Worm (Caenorhabditis elegans) whole organism, L2 larva: ENCODE results near the gene nlp-13.

Experiments used
- C34F6.9 ChIP-seq: fragments of 150-350 bp; optimal IDR thresholded peaks from 2 replicates; lab custom pipeline; 2014; ENCODE audit warnings: missing biosample characterization, missing genetic modification characterization
- R02D3.7 ChIP-seq: fragments of 150-350 bp; optimal IDR thresholded peaks from 2 replicates; lab custom pipeline; 2014; ENCODE audit warnings: missing biosample characterization, missing genetic modification characterization
- Y55F3AM.14 ChIP-seq: fragments of 200-800 bp; sonication (Bioruptor generic); optimal IDR thresholded peaks from 2 replicates; lab custom pipeline; 2018; ENCODE audit warnings: mild to moderate bottlenecking, missing genetic modification characterization, missing compliant biosample characterization
- aly-2 ChIP-seq: fragments of 150-350 bp; optimal IDR thresholded peaks from 2 replicates; lab custom pipeline; 2014; ENCODE audit warnings: missing biosample characterization, missing genetic modification characterization
- ama-1 ChIP-seq: fragments of 150-350 bp; optimal IDR thresholded peaks from 2 replicates; lab custom pipeline; 2018; ENCODE audit warnings: inconsistent platforms
- blmp-1 ChIP-seq: sonication (generic microtip); optimal IDR thresholded peaks from 2 replicates; lab custom pipeline; 2017; ENCODE audit warnings: missing genetic modification characterization, mild to moderate bottlenecking, missing compliant biosample characterization, antibody characterized with exemption, moderate library complexity; ENCODE audit not compliant: insufficient read depth
- ceh-16 ChIP-seq: fragments of 150-350 bp; optimal IDR thresholded peaks from 2 replicates; lab custom pipeline; 2014; ENCODE audit warnings: missing biosample characterization, missing genetic modification characterization
- ceh-82 ChIP-seq: fragments of 150-350 bp; optimal IDR thresholded peaks from 2 replicates; lab custom pipeline; 2014; ENCODE audit warnings: missing biosample characterization, missing genetic modification characterization
- crh-2 ChIP-seq: sonication (generic microtip); optimal IDR thresholded peaks from 2 replicates; lab custom pipeline; 2017; ENCODE audit warnings: missing biosample characterization, missing genetic modification characterization
- dmd-4 ChIP-seq: sonication (generic microtip); optimal IDR thresholded peaks from 2 replicates; lab custom pipeline; 2017; ENCODE audit warnings: missing biosample characterization, missing genetic modification characterization
- fos-1 ChIP-seq: fragments of 150-350 bp; optimal IDR thresholded peaks from 2 replicates; lab custom pipeline; 2014; ENCODE audit warnings: missing biosample characterization, missing genetic modification characterization
- gmeb-1 ChIP-seq: fragments of 150-350 bp; optimal IDR thresholded peaks from 2 replicates; lab custom pipeline; 2014; ENCODE audit warnings: missing biosample characterization, missing genetic modification characterization
- lin-13 ChIP-seq: fragments of 150-350 bp; optimal IDR thresholded peaks from 2 replicates; lab custom pipeline; 2014; ENCODE audit warnings: missing biosample characterization, missing genetic modification reagents, missing genetic modification characterization
- lsy-2 ChIP-seq, 2 experiments: fragments of 150-350 bp in 1 of 2; sonication (generic microtip) in 1 of 2; optimal IDR thresholded peaks; 2 replicates each; lab custom pipeline; 2014 to 2017; ENCODE audit warnings: missing biosample characterization in 2 of 2, missing genetic modification characterization in 2 of 2
- mbf-1 ChIP-seq: sonication (generic microtip); optimal IDR thresholded peaks from 2 replicates; lab custom pipeline; 2017; ENCODE audit warnings: missing biosample characterization, missing genetic modification characterization
- mdl-1 ChIP-seq, 2 experiments: fragments of 150-350 bp in 1 of 2; sonication (generic microtip) in 1 of 2; optimal IDR thresholded peaks; 2 replicates each; lab custom pipeline; 2017; ENCODE audit warnings: missing biosample characterization in 2 of 2, missing genetic modification characterization in 2 of 2
- nhr-10 ChIP-seq: sonication (generic microtip); optimal IDR thresholded peaks from 2 replicates; lab custom pipeline; 2017; ENCODE audit warnings: missing biosample characterization, missing genetic modification characterization
- nhr-12 ChIP-seq: fragments of 150-350 bp; optimal IDR thresholded peaks from 2 replicates; lab custom pipeline; 2014; ENCODE audit warnings: missing biosample characterization, missing genetic modification characterization
- nhr-129 ChIP-seq: fragments of 150-350 bp; optimal IDR thresholded peaks from 2 replicates; lab custom pipeline; 2014; ENCODE audit warnings: missing biosample characterization, missing genetic modification characterization
- nhr-21 ChIP-seq: fragments of 150-350 bp; optimal IDR thresholded peaks from 2 replicates; lab custom pipeline; 2014; ENCODE audit warnings: missing biosample characterization, missing genetic modification characterization
- nhr-23 ChIP-seq: fragments of 150-350 bp; optimal IDR thresholded peaks from 2 replicates; lab custom pipeline; 2014; ENCODE audit warnings: missing biosample characterization, missing genetic modification reagents, missing genetic modification characterization
- nhr-237 ChIP-seq: fragments of 150-350 bp; optimal IDR thresholded peaks from 2 replicates; lab custom pipeline; 2014; ENCODE audit warnings: missing biosample characterization, missing genetic modification characterization
- nhr-25 ChIP-seq: fragments of 150-350 bp; sonication (generic microtip); optimal IDR thresholded peaks from 3 replicates; lab custom pipeline; 2014; ENCODE audit warnings: missing biosample characterization, missing genetic modification characterization
- peb-1 ChIP-seq: fragments of 150-350 bp; optimal IDR thresholded peaks from 2 replicates; lab custom pipeline; 2014; ENCODE audit warnings: missing biosample characterization, missing genetic modification characterization
- sem-4 ChIP-seq: fragments of 150-350 bp; optimal IDR thresholded peaks from 2 replicates; lab custom pipeline; 2014; ENCODE audit warnings: missing biosample characterization, missing genetic modification reagents, missing genetic modification characterization
- sma-3 ChIP-seq: sonication (generic microtip); optimal IDR thresholded peaks from 2 replicates; lab custom pipeline; 2016; ENCODE audit warnings: missing genetic modification reagents, missing genetic modification characterization, missing compliant biosample characterization
- sma-9 ChIP-seq, 2 experiments: fragments of 150-350 bp in 1 of 2; sonication (generic microtip) in 1 of 2; optimal IDR thresholded peaks; 2 replicates each; lab custom pipeline; 2014 to 2016; ENCODE audit warnings: missing genetic modification characterization in 2 of 2, mild to moderate bottlenecking in 1 of 2, missing biosample characterization in 1 of 2, missing compliant biosample characterization in 1 of 2, missing genetic modification reagents in 1 of 2, moderate library complexity in 1 of 2
- snpc-4 ChIP-seq: fragments of 150-350 bp; optimal IDR thresholded peaks from 2 replicates; lab custom pipeline; 2014; ENCODE audit warnings: missing biosample characterization, missing genetic modification characterization
- unc-55 ChIP-seq: fragments of 150-350 bp; sonication (generic microtip); optimal IDR thresholded peaks from 3 replicates; lab custom pipeline; 2014; ENCODE audit warnings: missing biosample characterization, missing genetic modification reagents, missing genetic modification characterization
- unc-62 ChIP-seq: fragments of 150-350 bp; optimal IDR thresholded peaks from 2 replicates; lab custom pipeline; 2014; ENCODE audit warnings: missing biosample characterization, missing genetic modification reagents, missing genetic modification characterization
- ztf-1 ChIP-seq: fragments of 200-800 bp; sonication (Bioruptor generic); conservative IDR thresholded peaks from 2 replicates; pipeline ENCODE4 v1.3.6; 2022; ENCODE audit warnings: missing genetic modification characterization, missing compliant biosample characterization

nlp-13 gene

ce11 chrV:4236118-4236517 is at the start of gene nlp-13:
TSS of gene nlp-13 (plus strand) at chrV:4236418.
- TF ChIP-seq mbf-1 (tag; lab: Kevin White, UChicago) (no peak), ztf-1 (no peak), nhr-10 (tag; lab: Kevin White, UChicago) (no peak), nhr-129 (no peak), ama-1 (lab: Kevin White, UChicago) (no peak), sma-9 (GFP tag; optimal IDR thresholded peaks at IDR 0.05; lab: Kevin White, UChicago) (no peak), sma-9 (tag; optimal IDR thresholded peaks at IDR 0.05; lab: Kevin White, UChicago) (no peak), fos-1 (no peak), dmd-4 (tag; lab: Kevin White, UChicago) (no peak), crh-2 (no peak), nhr-12 (tag; lab: Kevin White, UChicago) (no peak), lsy-2 (tag; optimal IDR thresholded peaks at IDR 0.05; lab: Kevin White, UChicago) (no peak), gmeb-1 (tag; lab: Kevin White, UChicago) (no peak), ceh-82 (tag; lab: Kevin White, UChicago) (no peak), lin-13 (GFP tag; lab: Kevin White, UChicago) (no peak), sma-3 (GFP tag; lab: Kevin White, UChicago) (no peak), mdl-1 (tag; optimal IDR thresholded peaks at IDR 0.05; lab: Kevin White, UChicago) (no peak), nhr-21 (tag; lab: Kevin White, UChicago) (no peak), R02D3.7 (tag; lab: Kevin White, UChicago) (no peak)
- TF ChIP-seq, all 48 proteins: peak for 0

- TF ChIP-seq ceh-16 (tag; lab: Kevin White, UChicago): no peak
- TF ChIP-seq sma-9 (GFP tag; optimal IDR thresholded peaks at IDR 0.05; lab: Kevin White, UChicago): peak; percentile 21
- TF ChIP-seq sma-9 (tag; optimal IDR thresholded peaks at IDR 0.05; lab: Kevin White, UChicago): no peak
- peak; percentile 44 for TF ChIP-seq blmp-1 (tag; lab: Kevin White, UChicago)
- peak; percentile 37 for TF ChIP-seq nhr-25
- peak; percentile 22 for TF ChIP-seq sma-3 (GFP tag; lab: Kevin White, UChicago)
- TF ChIP-seq lsy-2 (tag; optimal IDR thresholded peaks at IDR 0.05; lab: Kevin White, UChicago): no peak
- no peak for TF ChIP-seq snpc-4 (tag; lab: Kevin White, UChicago)
- TF ChIP-seq nhr-21 (tag; lab: Kevin White, UChicago): peak; percentile 68
- TF ChIP-seq C34F6.9: no peak
These were observed 49.6 kb upstream of the nlp-13 start for ce11 chrV:4186453-4187143.

- TF ChIP-seq nhr-129 (peak; percentile 30), snpc-4 (tag; lab: Kevin White, UChicago) (peak; percentile 34), nhr-237 (tag; lab: Kevin White, UChicago) (no peak)
These were observed 49.1 kb upstream of the nlp-13 start, which contains the start of gene nhr-114 for ce11 chrV:4187144-4187485. TSS of gene nhr-114 (plus strand) at chrV:4187202.

ce11 chrV:4189618-4190017 is 46.6 kb upstream of the nlp-13 start:
- no peak for TF ChIP-seq nhr-237 (tag; lab: Kevin White, UChicago)
- no peak for TF ChIP-seq nhr-21 (tag; lab: Kevin White, UChicago)
- TF ChIP-seq unc-62: no peak
- TF ChIP-seq ceh-16 (tag; lab: Kevin White, UChicago): no peak
- no peak for TF ChIP-seq aly-2
- TF ChIP-seq ceh-82 (tag; lab: Kevin White, UChicago): no peak
- TF ChIP-seq, all 48 proteins: peak for 0

- no peak for TF ChIP-seq peb-1
- peak; percentile 27 for TF ChIP-seq Y55F3AM.14 (GFP tag; lab: Kevin White, UChicago)
- TF ChIP-seq nhr-23 (tag; lab: Kevin White, UChicago): no peak
These were observed 46.0 kb upstream of the nlp-13 start for ce11 chrV:4190232-4190631.

ce11 chrV:4192688-4193471 is 43.3 kb upstream of the nlp-13 start:
- TF ChIP-seq unc-55 (GFP tag; lab: Kevin White, UChicago): peak; percentile 17
- TF ChIP-seq nhr-129: peak; percentile 19
- no peak for TF ChIP-seq sem-4 (tag; lab: Kevin White, UChicago)
- peak; percentile 6 for TF ChIP-seq gmeb-1 (tag; lab: Kevin White, UChicago)
- peak; percentile 5 for TF ChIP-seq nhr-25
